Worm (Caenorhabditis elegans): ENCODE measurements around the gene C06A1.6.
A peak's percentile ranks its signal among the peaks of the same experiment; 100 is the strongest.

C06A1.6 gene

ce11 chrII:10563368-10563767 is 1.1 kb downstream of the C06A1.6 start, which contains the start of gene cdc-48.1 (continued):
- TF ChIP-seq F44E2.7 (GFP tag; IDR thresholded peaks at IDR 0.05) (peak; percentile 95), Y48G9A.11 (GFP tag; IDR thresholded peaks at IDR 0.05) (peak; percentile 95), unc-39 (tag; optimal IDR thresholded peaks at IDR 0.05) (no peak), cey-2 (tag; optimal IDR thresholded peaks at IDR 0.05; ENCODE audit: borderline replicate concordance, insufficient read depth) (peak; percentile 95), nhr-10 (tag; optimal IDR thresholded peaks at IDR 0.05) (peak; percentile 98), aly-2 (tag; optimal IDR thresholded peaks at IDR 0.05) (peak; percentile 90), nhr-25 (tag; optimal IDR thresholded peaks at IDR 0.05; ENCODE audit: borderline replicate concordance, insufficient read depth) (peak; percentile 98), ceh-62 (tag; optimal IDR thresholded peaks at IDR 0.05) (peak; percentile 49), fkh-10 (GFP tag; optimal IDR thresholded peaks at IDR 0.05) (peak; percentile 100), unc-62 (GFP tag; optimal IDR thresholded peaks at IDR 0.05 in 1 of 2) (peak; percentile 19 to 100), unc-62 (tag; optimal IDR thresholded peaks at IDR 0.05) (no peak), vab-7 (GFP tag; IDR thresholded peaks at IDR 0.05) (peak; percentile 99), rbr-2 (tag; optimal IDR thresholded peaks at IDR 0.05) (peak; percentile 99), attf-4 (tag; optimal IDR thresholded peaks at IDR 0.05) (peak; percentile 73), mxl-2 (GFP tag; conservative IDR thresholded peaks at IDR 0.05) (peak; percentile 93), nhr-237 (tag; optimal IDR thresholded peaks at IDR 0.05) (peak; percentile 89), saeg-2 (GFP tag; IDR thresholded peaks at IDR 0.05) (peak; percentile 98), daf-8 (GFP tag; IDR thresholded peaks at IDR 0.05) (peak; percentile 92; the same call in 1 of the 2 replicates), nhr-42 (GFP tag; IDR thresholded peaks at IDR 0.05) (peak; percentile 99), mxl-3 (GFP tag; optimal IDR thresholded peaks at IDR 0.05) (peak; percentile 96), nhr-48 (tag; optimal IDR thresholded peaks at IDR 0.05) (peak; percentile 97), nhr-41 (GFP tag; IDR thresholded peaks at IDR 0.05) (peak; percentile 97), nhr-11 (tag; optimal IDR thresholded peaks at IDR 0.05) (peak; percentile 100), lir-3 (tag; optimal IDR thresholded peaks at IDR 0.05) (peak; percentile 87), snpc-4 (tag; optimal IDR thresholded peaks at IDR 0.05) (peak; percentile 62), nhr-28 (tag; optimal IDR thresholded peaks at IDR 0.05) (peak; percentile 99), F10B5.3 (tag; optimal IDR thresholded peaks at IDR 0.05) (peak; percentile 92)

ce11 chrII:10559671-10560184 is 4.8 kb downstream of the C06A1.6 start:
- no peak for TF ChIP-seq lin-1 (GFP tag; IDR thresholded peaks at IDR 0.05)
- 0 out of 2 replicates have a peak, but pooled peaks have one; percentile 49 for TF ChIP-seq Y75B8A.6 (GFP tag; IDR thresholded peaks at IDR 0.05)
- no peak; the same call in 1 of the 2 replicates for TF ChIP-seq arid-1 (GFP tag; conservative IDR thresholded peaks at IDR 0.05)
- peak in 1 of 2 experiments; percentile 95 for TF ChIP-seq unc-62 (GFP tag; optimal IDR thresholded peaks at IDR 0.05 in 1 of 2)
- TF ChIP-seq unc-62 (tag; optimal IDR thresholded peaks at IDR 0.05): no peak
- TF ChIP-seq gei-8 (GFP tag; optimal IDR thresholded peaks at IDR 0.05): peak; percentile 25
- no peak for TF ChIP-seq hif-1 (tag; optimal IDR thresholded peaks at IDR 0.05)
- peak; percentile 33 for TF ChIP-seq pqm-1 (tag; optimal IDR thresholded peaks at IDR 0.05)
- TF ChIP-seq ama-1 (optimal IDR thresholded peaks at IDR 0.05): peak; percentile 1
- no peak for TF ChIP-seq mes-2 (tag; optimal IDR thresholded peaks at IDR 0.05; ENCODE audit: poor library complexity, severe bottlenecking)
- TF ChIP-seq nhr-102 (tag; optimal IDR thresholded peaks at IDR 0.05): peak; percentile 45
- TF ChIP-seq duxl-1 (tag; optimal IDR thresholded peaks at IDR 0.05; ENCODE audit: poor library complexity): peak; percentile 62
- peak; percentile 62 for TF ChIP-seq lin-38 (GFP tag; IDR thresholded peaks at IDR 0.05)
- peak; percentile 32 for TF ChIP-seq nhr-28 (tag; optimal IDR thresholded peaks at IDR 0.05)
- TF ChIP-seq cey-2 (tag; optimal IDR thresholded peaks at IDR 0.05; ENCODE audit: borderline replicate concordance, insufficient read depth): no peak
- TF ChIP-seq dve-1 (tag; optimal IDR thresholded peaks at IDR 0.05; ENCODE audit: insufficient read depth): peak; percentile 77
- TF ChIP-seq hmg-1.1 (GFP tag; IDR thresholded peaks at IDR 0.05): no peak
- TF ChIP-seq pha-4 (GFP tag; IDR thresholded peaks at IDR 0.05): peak; percentile 53; the same call in 1 of the 2 replicates
- TF ChIP-seq pha-4 (tag; optimal IDR thresholded peaks at IDR 0.05): no peak
- TF ChIP-seq lin-39 (tag; optimal IDR thresholded peaks at IDR 0.05): no peak
- TF ChIP-seq ctbp-1 (GFP tag; IDR thresholded peaks at IDR 0.05): 0 out of 2 replicates have a peak, but pooled peaks have one; percentile 13
- no peak for TF ChIP-seq nhr-11 (tag; optimal IDR thresholded peaks at IDR 0.05)
- TF ChIP-seq php-3 (GFP tag; IDR thresholded peaks at IDR 0.05): 0 out of 2 replicates have a peak, but pooled peaks have one; percentile 11
- TF ChIP-seq lsy-2 (tag; optimal IDR thresholded peaks at IDR 0.05): peak in 1 of 2 experiments; percentile 29
- TF ChIP-seq ztf-7 (tag; optimal IDR thresholded peaks at IDR 0.05): no peak
- TF ChIP-seq dmd-8 (GFP tag; IDR thresholded peaks at IDR 0.05): no peak
- TF ChIP-seq daf-16 (GFP tag; optimal IDR thresholded peaks at IDR 0.05): peak in 1 of 2 experiments; percentile 16
- TF ChIP-seq daf-16 (tag; optimal IDR thresholded peaks at IDR 0.05): peak; percentile 75
